Worm (Caenorhabditis elegans) whole organism, L1 larva: ENCODE measurements around the gene dhhc-10.

Experiments
- ama-1 ChIP-seq: fragments of 150-350 bp; optimal IDR thresholded peaks from 2 replicates; lab custom pipeline; 2014
- ceh-63 ChIP-seq: fragments of 200-800 bp; sonication (Bioruptor generic); optimal IDR thresholded peaks from 2 replicates; lab custom pipeline; 2018; ENCODE audit warnings: mild to moderate bottlenecking, missing genetic modification characterization, missing compliant biosample characterization
- ceh-8 ChIP-seq: fragments of 200-800 bp; sonication (Bioruptor generic); optimal IDR thresholded peaks from 2 replicates; lab custom pipeline; 2018; ENCODE audit warnings: mild to moderate bottlenecking, missing genetic modification characterization, moderate library complexity, missing compliant biosample characterization
- ces-1 ChIP-seq: fragments of 150-350 bp; optimal IDR thresholded peaks from 2 replicates; lab custom pipeline; 2014; ENCODE audit warnings: missing biosample characterization, missing genetic modification reagents, missing genetic modification characterization
- efl-1 ChIP-seq, 4 experiments: fragments of 150-350 bp; optimal IDR thresholded peaks in 3 of 4; peaks in 1 of 4; 1 replicate in 1 of 4; 2 replicates in 3 of 4; lab custom pipeline; 2014; ENCODE audit warnings: missing biosample characterization in 2 of 4, missing genetic modification characterization in 2 of 4, missing genetic modification reagents in 2 of 4
- elt-2 ChIP-seq: sonication (generic microtip); optimal IDR thresholded peaks from 2 replicates; lab custom pipeline; 2016; ENCODE audit warnings: missing genetic modification characterization, mild to moderate bottlenecking, inconsistent platforms, missing compliant biosample characterization, missing genetic modification reagents
- fkh-4 ChIP-seq: sonication (generic microtip); optimal IDR thresholded peaks from 2 replicates; lab custom pipeline; 2016; ENCODE audit warnings: missing compliant biosample characterization, missing genetic modification characterization, borderline replicate concordance
- grh-1 ChIP-seq: fragments of 200-800 bp; sonication (Bioruptor generic); IDR thresholded peaks from 2 replicates; pipeline ENCODE4 v1.3.6; 2022; ENCODE audit warnings: missing genetic modification reagents, missing genetic modification characterization, missing compliant biosample characterization
- hpl-2 ChIP-seq: fragments of 150-350 bp; optimal IDR thresholded peaks from 2 replicates; lab custom pipeline; 2014; ENCODE audit warnings: missing biosample characterization, missing genetic modification reagents, missing genetic modification characterization
- isw-1 ChIP-seq: fragments of 200-800 bp; sonication (Bioruptor generic); IDR thresholded peaks from 2 replicates; pipeline ENCODE4 v1.3.6; 2022; ENCODE audit warnings: missing genetic modification characterization, missing compliant biosample characterization
- lin-14 ChIP-seq: fragments of 200-800 bp; sonication (Bioruptor generic); optimal IDR thresholded peaks from 2 replicates; lab custom pipeline; 2018; ENCODE audit warnings: mild to moderate bottlenecking, missing genetic modification characterization, moderate library complexity, missing compliant biosample characterization
- lin-15B ChIP-seq: fragments of 150-350 bp; sonication (generic microtip); optimal IDR thresholded peaks from 3 replicates; lab custom pipeline; 2014; ENCODE audit warnings: missing biosample characterization, missing genetic modification characterization
- lin-35 ChIP-seq, 2 experiments: fragments of 150-350 bp; optimal IDR thresholded peaks; 2 replicates each; lab custom pipeline; 2014; ENCODE audit warnings: missing biosample characterization in 2 of 2, missing genetic modification characterization in 2 of 2, missing genetic modification reagents in 2 of 2
- lin-39 ChIP-seq: fragments of 150-350 bp; optimal IDR thresholded peaks from 2 replicates; lab custom pipeline; 2014; ENCODE audit warnings: missing biosample characterization, missing genetic modification reagents, missing genetic modification characterization
- mab-9 ChIP-seq: fragments of 200-800 bp; sonication (Bioruptor generic); IDR thresholded peaks from 2 replicates; pipeline ENCODE4 v1.3.6; 2022; ENCODE audit warnings: missing genetic modification reagents, missing genetic modification characterization, missing compliant biosample characterization
- mef-2 ChIP-seq: fragments of 150-350 bp; optimal IDR thresholded peaks from 2 replicates; lab custom pipeline; 2014; ENCODE audit warnings: missing biosample characterization, missing genetic modification characterization
- nhr-11 ChIP-seq: fragments of 150-350 bp; optimal IDR thresholded peaks from 2 replicates; lab custom pipeline; 2014; ENCODE audit warnings: missing biosample characterization, missing genetic modification characterization
- nhr-28 ChIP-seq: fragments of 150-350 bp; optimal IDR thresholded peaks from 2 replicates; lab custom pipeline; 2014; ENCODE audit warnings: missing biosample characterization, missing genetic modification characterization
- nhr-71 ChIP-seq: sonication (generic microtip); optimal IDR thresholded peaks from 2 replicates; lab custom pipeline; 2016; ENCODE audit warnings: mild to moderate bottlenecking, missing genetic modification characterization, moderate library complexity, missing compliant biosample characterization
- nhr-76 ChIP-seq: sonication (generic microtip); optimal IDR thresholded peaks from 2 replicates; lab custom pipeline; 2017; ENCODE audit warnings: missing biosample characterization, missing genetic modification characterization
- nhr-84 ChIP-seq: sonication (generic microtip); optimal IDR thresholded peaks from 2 replicates; lab custom pipeline; 2017; ENCODE audit warnings: missing biosample characterization, missing genetic modification characterization
- skn-1 ChIP-seq: fragments of 150-350 bp; optimal IDR thresholded peaks from 2 replicates; lab custom pipeline; 2014; ENCODE audit warnings: missing biosample characterization, missing genetic modification characterization
- swsn-7 ChIP-seq: sonication (generic microtip); optimal IDR thresholded peaks from 2 replicates; lab custom pipeline; 2016; ENCODE audit warnings: missing genetic modification characterization, missing compliant biosample characterization
- tlp-1 ChIP-seq: fragments of 150-350 bp; optimal IDR thresholded peaks from 2 replicates; lab custom pipeline; 2014; ENCODE audit warnings: missing biosample characterization, missing genetic modification characterization
- unc-130 ChIP-seq: fragments of 150-350 bp; optimal IDR thresholded peaks from 2 replicates; lab custom pipeline; 2017; ENCODE audit warnings: missing biosample characterization, missing genetic modification characterization, inconsistent platforms
- unc-62 ChIP-seq: fragments of 150-350 bp; optimal IDR thresholded peaks from 2 replicates; lab custom pipeline; 2014; ENCODE audit warnings: missing biosample characterization, missing genetic modification reagents, missing genetic modification characterization
- vab-15 ChIP-seq: sonication (generic microtip); optimal IDR thresholded peaks from 2 replicates; lab custom pipeline; 2017; ENCODE audit warnings: missing genotype, mild to moderate bottlenecking, missing genetic modification characterization, missing compliant biosample characterization
- xbp-1 ChIP-seq: sonication (generic microtip); optimal IDR thresholded peaks from 2 replicates; lab custom pipeline; 2016; ENCODE audit warnings: missing genetic modification characterization, missing compliant biosample characterization

Gene dhhc-10

ce11 chrX:4732752-4733151 is 25.8 kb downstream of the dhhc-10 start, which contains the start of gene aman-1:
TSS of gene aman-1 (plus strand) at chrX:4733095.
- TF ChIP-seq lin-35 (GFP tag; optimal IDR thresholded peaks at IDR 0.05; lab: Kevin White, UChicago) = no peak
- no peak for TF ChIP-seq nhr-28
- TF ChIP-seq grh-1 = no peak
- no peak for TF ChIP-seq swsn-7 (tag; lab: Kevin White, UChicago)
- no peak for TF ChIP-seq lin-15B (tag; lab: Kevin White, UChicago)
- no peak for TF ChIP-seq nhr-11 (tag; lab: Kevin White, UChicago)
- no peak for TF ChIP-seq xbp-1 (tag; lab: Kevin White, UChicago)
- no peak for TF ChIP-seq ces-1
- TF ChIP-seq unc-62 (GFP tag; lab: Kevin White, UChicago) = no peak
- no peak for TF ChIP-seq nhr-84 (tag; lab: Kevin White, UChicago)
- no peak for TF ChIP-seq mab-9 (GFP tag; lab: Robert Waterston, UW)

DNA sequence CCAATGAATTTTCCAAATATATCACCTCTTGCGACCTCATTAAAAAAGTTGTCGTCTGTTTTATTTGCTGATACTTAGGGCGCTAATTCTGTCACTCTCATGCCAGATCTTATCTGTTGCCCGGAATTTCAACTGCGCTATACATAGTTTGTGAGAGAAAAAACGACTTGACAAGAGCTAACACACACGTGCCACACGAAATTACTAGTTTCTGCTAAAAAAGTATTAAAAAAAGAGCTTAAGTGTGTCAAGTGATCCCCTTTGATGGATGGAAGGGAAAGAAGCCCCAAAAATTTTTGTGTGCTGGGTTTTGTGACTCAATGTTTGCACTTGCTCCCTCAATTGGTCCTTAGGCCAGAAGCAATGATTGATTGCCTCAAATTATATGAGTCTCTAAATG is 33.7 kb downstream of the dhhc-10 start:
- TF ChIP-seq mab-9 (GFP tag; lab: Robert Waterston, UW) = peak; percentile 54; the same call in 1 of the 2 replicates
- TF ChIP-seq lin-14 (GFP tag; lab: Kevin White, UChicago) = peak; percentile 9
- no peak for TF ChIP-seq skn-1
- no peak for TF ChIP-seq hpl-2 (GFP tag; lab: Kevin White, UChicago)

DNA sequence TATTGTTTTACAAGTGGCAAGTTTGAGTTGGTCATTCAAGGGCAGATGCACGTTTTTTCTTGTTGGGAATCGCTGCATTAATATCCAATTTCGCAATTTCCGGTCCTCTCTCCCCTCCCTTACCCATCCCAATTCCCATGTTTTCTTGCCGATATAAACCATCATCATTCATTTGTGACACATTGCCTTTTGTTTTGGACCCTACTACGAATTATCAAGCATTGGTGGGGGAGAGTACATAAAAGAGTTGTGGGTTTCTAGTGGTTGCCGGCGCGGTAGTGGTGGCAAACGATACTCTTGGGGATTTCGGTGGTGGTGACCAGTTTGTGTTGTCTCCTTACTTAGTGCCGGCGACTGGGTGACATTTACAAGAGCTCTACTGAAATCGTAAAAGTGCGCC is 35.3 kb downstream of the dhhc-10 start:
- TF ChIP-seq lin-39 (tag; lab: Kevin White, UChicago) (no peak), lin-14 (GFP tag; lab: Kevin White, UChicago) (peak; percentile 35)

DNA sequence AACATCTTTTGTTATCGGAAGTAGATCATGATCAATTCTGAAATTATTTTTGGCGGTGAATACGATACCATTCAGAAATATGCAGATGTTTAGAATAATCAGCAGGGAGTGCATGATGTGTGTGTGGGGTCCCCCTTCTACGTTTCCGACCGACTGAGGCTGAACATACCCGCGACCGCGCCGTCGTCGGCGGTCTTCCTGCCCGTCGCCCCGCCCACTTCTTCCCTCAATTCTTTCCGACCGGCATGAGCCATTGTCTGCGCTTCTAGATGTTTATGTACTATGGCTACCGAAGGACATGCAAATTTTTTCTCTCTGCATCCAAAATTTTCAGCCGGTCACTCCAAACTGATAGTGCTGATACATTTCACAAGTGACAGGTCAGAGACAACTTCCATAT is 37.1 kb downstream of the dhhc-10 start:
- TF ChIP-seq isw-1 (GFP tag; lab: Robert Waterston, UW) (no peak), ama-1 (lab: Kevin White, UChicago) (no peak), mab-9 (GFP tag; lab: Robert Waterston, UW) (no peak), mef-2 (tag; lab: Kevin White, UChicago) (no peak), lin-35 (GFP tag; optimal IDR thresholded peaks at IDR 0.05; lab: Kevin White, UChicago) (no peak), unc-130 (tag; lab: Kevin White, UChicago) (no peak), ceh-63 (GFP tag; lab: Kevin White, UChicago) (no peak), skn-1 (no peak), hpl-2 (GFP tag; lab: Kevin White, UChicago) (no peak), nhr-76 (tag; lab: Kevin White, UChicago) (no peak), nhr-71 (tag; lab: Kevin White, UChicago) (no peak), tlp-1 (no peak), ceh-8 (GFP tag; lab: Kevin White, UChicago) (no peak), fkh-4 (tag; lab: Kevin White, UChicago) (no peak)

- peak; percentile 19 for TF ChIP-seq elt-2 (tag; lab: Kevin White, UChicago)
- no peak for TF ChIP-seq vab-15 (tag; lab: Kevin White, UChicago)
- no peak for TF ChIP-seq efl-1 (optimal IDR thresholded peaks at IDR 0.05; lab: Kevin White, UChicago)
- peak in 1 of 2 experiments; percentile 1 for TF ChIP-seq efl-1 (GFP tag; optimal IDR thresholded peaks at IDR 0.05 in 1 of 2; lab: Kevin White, UChicago)
- peak in 1 of 2 experiments; percentile 4 for TF ChIP-seq lin-35 (GFP tag; optimal IDR thresholded peaks at IDR 0.05; lab: Kevin White, UChicago)
- TF ChIP-seq ceh-8 (GFP tag; lab: Kevin White, UChicago) = no peak
- TF ChIP-seq, all 84 proteins: peak for 3
These were observed 42.1 kb downstream of the dhhc-10 start, which contains the start of gene lon-2 for ce11 chrX:4749080-4749479. TSS of gene lon-2 (minus strand) at chrX:4749083.

DNA sequence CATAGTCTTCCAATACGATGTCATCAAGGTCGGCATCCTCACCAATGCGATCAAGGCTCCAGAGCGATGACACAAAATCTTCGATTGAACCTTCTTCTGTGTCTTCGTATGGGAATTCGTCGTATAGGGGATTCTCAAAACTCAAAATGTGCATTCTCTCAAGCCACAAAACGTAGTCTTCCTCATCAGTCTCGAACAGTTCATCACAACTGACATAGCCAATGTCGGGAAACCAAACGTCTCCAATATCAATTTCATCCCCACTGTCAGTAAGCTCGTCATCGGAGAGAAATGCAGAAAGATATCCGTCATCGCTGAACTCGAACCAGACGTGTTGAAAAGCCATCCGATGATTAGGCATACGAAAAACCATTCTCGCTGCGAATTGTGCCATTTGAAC is 47.7 kb downstream of the dhhc-10 start, which contains the start of gene C39E6.2:
TSS of gene C39E6.2 (minus strand) at position 394 of the 400 bp plus-strand sequence.
- TF ChIP-seq vab-15 (tag; lab: Kevin White, UChicago) = no peak
- TF ChIP-seq efl-1 (optimal IDR thresholded peaks at IDR 0.05; lab: Kevin White, UChicago) = no peak
- peak in 1 of 2 experiments; percentile 18 for TF ChIP-seq efl-1 (GFP tag; optimal IDR thresholded peaks at IDR 0.05 in 1 of 2; lab: Kevin White, UChicago)
